Worm (Caenorhabditis elegans): ENCODE data around the gene F42C5.3.

- TF ChIP-seq W03F9.2 (tag; optimal IDR thresholded peaks at IDR 0.05) (no peak), him-1 (tag; optimal IDR thresholded peaks at IDR 0.05) (no peak)
Measured at ce11 chrIV:7291066-7291465, 3.7 kb upstream of the F42C5.3 start.

Measured in whole organism, L4/young adult.